Fruit fly (Drosophila melanogaster): ENCODE measurements around the gene Acbp4.

The Acbp4 gene

dm6 chr3L:7151521-7152465 lies 23.7 kb upstream of the Acbp4 start:
- TF ChIP-seq CG4820 (GFP tag; optimal IDR thresholded peaks at IDR 0.05) = peak; percentile 65
- no peak for TF ChIP-seq al (GFP tag; IDR thresholded peaks at IDR 0.05)
- no peak for TF ChIP-seq HmgZ (tag; optimal IDR thresholded peaks at IDR 0.05)
- TF ChIP-seq fd3F (GFP tag; optimal IDR thresholded peaks at IDR 0.05) = no peak
- TF ChIP-seq ara (GFP tag; IDR thresholded peaks at IDR 0.05) = peak; percentile 85
- TF ChIP-seq gsb-n (tag; optimal IDR thresholded peaks at IDR 0.05) = peak; percentile 46
- no peak for TF ChIP-seq CG2199 (GFP tag; IDR thresholded peaks at IDR 0.05)
- TF ChIP-seq gem (tag; optimal IDR thresholded peaks at IDR 0.05) = peak; percentile 65
- TF ChIP-seq Poxn (GFP tag; IDR thresholded peaks at IDR 0.05) = no peak
- TF ChIP-seq CG1647 (GFP tag; optimal IDR thresholded peaks at IDR 0.05) = no peak
- TF ChIP-seq Rx (GFP tag; IDR thresholded peaks at IDR 0.05) = no peak
- TF ChIP-seq YL-1 (GFP tag; optimal IDR thresholded peaks at IDR 0.05) = no peak
- no peak for TF ChIP-seq sna (GFP tag; IDR thresholded peaks at IDR 0.05; ENCODE audit: partially characterized antibody)
- TF ChIP-seq stwl (tag; optimal IDR thresholded peaks at IDR 0.05) = no peak
- TF ChIP-seq chif (GFP tag; optimal IDR thresholded peaks at IDR 0.05) = peak; percentile 30 to 61
- peak; percentile 39 for TF ChIP-seq CG17385 (GFP tag; optimal IDR thresholded peaks at IDR 0.05)
- no peak for TF ChIP-seq CG12071 (GFP tag; optimal IDR thresholded peaks at IDR 0.05)
- TF ChIP-seq caup (GFP tag; optimal IDR thresholded peaks at IDR 0.05; ENCODE audit: severe bottlenecking) = no peak
- no peak for TF ChIP-seq pho (GFP tag; optimal IDR thresholded peaks at IDR 0.05)
- no peak for TF ChIP-seq CG7372 (GFP tag; IDR thresholded peaks at IDR 0.05)
- peak; percentile 39 for TF ChIP-seq CG10462 (GFP tag; optimal IDR thresholded peaks at IDR 0.05)
- TF ChIP-seq ttk (GFP tag; IDR thresholded peaks at IDR 0.05) = 0 out of 2 replicates have a peak, but pooled peaks have one; percentile 40
- TF ChIP-seq CG3407 (GFP tag; optimal IDR thresholded peaks at IDR 0.05) = peak; percentile 32
- no peak for TF ChIP-seq prd (optimal IDR thresholded peaks at IDR 0.05)
- peak; percentile 78 for TF ChIP-seq prd (GFP tag; IDR thresholded peaks at IDR 0.05)
- no peak for TF ChIP-seq CG11093 (GFP tag; IDR thresholded peaks at IDR 0.05)
- TF ChIP-seq CG4404 (GFP tag; IDR thresholded peaks at IDR 0.05) = peak; percentile 24; the same call in 1 of the 2 replicates
- peak; percentile 38 for TF ChIP-seq CG10366 (GFP tag; IDR thresholded peaks at IDR 0.05)
- 0 out of 2 replicates have a peak, but pooled peaks have one; percentile 10 for TF ChIP-seq dimm (GFP tag; IDR thresholded peaks at IDR 0.05)
- no peak for TF ChIP-seq ERR (GFP tag; optimal IDR thresholded peaks at IDR 0.05)
- no peak for TF ChIP-seq CG10147 (GFP tag; optimal IDR thresholded peaks at IDR 0.05)
- no peak for TF ChIP-seq zen (tag; optimal IDR thresholded peaks at IDR 0.05)
- TF ChIP-seq NK7.1 (GFP tag; optimal IDR thresholded peaks at IDR 0.05) = no peak
- TF ChIP-seq zfh2 (GFP tag; optimal IDR thresholded peaks at IDR 0.05) = no peak
- peak; percentile 70 for TF ChIP-seq fd96Cb (tag; optimal IDR thresholded peaks at IDR 0.05)
- TF ChIP-seq inv (GFP tag; IDR thresholded peaks at IDR 0.05; ENCODE audit: partially characterized antibody) = no peak
- no peak for TF ChIP-seq ftz-f1 (GFP tag; optimal IDR thresholded peaks at IDR 0.05)
- no peak for TF ChIP-seq MESR4 (GFP tag; optimal IDR thresholded peaks at IDR 0.05)
- TF ChIP-seq Taf1 (GFP tag; IDR thresholded peaks at IDR 0.05) = no peak
- no peak for TF ChIP-seq klu (GFP tag; IDR thresholded peaks at IDR 0.05)
- no peak for TF ChIP-seq GATAe (GFP tag; conservative IDR thresholded peaks at IDR 0.05)
- TF ChIP-seq Nf-YC (tag; optimal IDR thresholded peaks at IDR 0.05) = no peak
- TF ChIP-seq CG4360 (GFP tag; IDR thresholded peaks at IDR 0.05) = peak; percentile 36; the same call in 1 of the 2 replicates
- no peak for TF ChIP-seq CG6683 (GFP tag; optimal IDR thresholded peaks at IDR 0.05)
- TF ChIP-seq CG8281 (tag; optimal IDR thresholded peaks at IDR 0.05) = no peak
- TF ChIP-seq CG4730 (GFP tag; IDR thresholded peaks at IDR 0.05) = peak; percentile 48; the same call in 1 of the 2 replicates
- no peak for TF ChIP-seq gfzf (GFP tag; optimal IDR thresholded peaks at IDR 0.05)
- TF ChIP-seq twi (tag; optimal IDR thresholded peaks at IDR 0.05) = peak; percentile 36
- TF ChIP-seq CkIIα-i1 (GFP tag; IDR thresholded peaks at IDR 0.05) = no peak

Measured in whole organism, embryonic.